Worm (Caenorhabditis elegans): ENCODE results near the gene C14E2.3.

The C14E2.3 gene

DNA sequence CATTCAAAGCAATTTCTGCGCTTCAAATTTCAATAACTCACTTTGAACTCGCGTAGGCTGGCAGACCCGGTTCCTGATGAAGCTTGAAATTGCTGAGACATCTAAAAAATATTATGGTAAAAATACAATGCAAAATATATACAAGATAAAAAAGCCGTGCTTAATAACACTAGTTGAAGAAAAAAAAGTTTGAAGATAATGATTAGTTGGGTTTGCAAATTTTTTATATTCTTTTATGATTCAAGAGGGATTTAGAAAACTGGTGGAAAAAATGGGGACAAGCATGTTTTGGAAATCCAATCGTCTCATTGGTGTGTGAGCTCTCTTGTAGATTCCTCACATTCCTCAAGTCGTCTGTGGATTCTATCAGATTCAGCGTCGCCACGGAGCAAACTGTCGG lies 41.3 kb upstream of the C14E2.3 start, which contains the start of gene ceh-21:
Gene ceh-21 (minus strand): TSS at position 101 of the 400 bp plus-strand sequence.
- TF ChIP-seq blmp-1 (tag; optimal IDR thresholded peaks at IDR 0.05; ENCODE audit: insufficient read depth) (no peak), ZK546.5 (tag; optimal IDR thresholded peaks at IDR 0.05) (no peak), F13H6.1 (tag; optimal IDR thresholded peaks at IDR 0.05) (no peak), mdl-1 (tag; optimal IDR thresholded peaks at IDR 0.05) (no peak), zag-1 (tag; optimal IDR thresholded peaks at IDR 0.05) (no peak), dmd-4 (tag; optimal IDR thresholded peaks at IDR 0.05) (no peak), mbf-1 (tag; optimal IDR thresholded peaks at IDR 0.05) (no peak), gmeb-1 (tag; optimal IDR thresholded peaks at IDR 0.05) (no peak), nhr-77 (tag; optimal IDR thresholded peaks at IDR 0.05) (no peak), ceh-82 (tag; optimal IDR thresholded peaks at IDR 0.05) (no peak), nhr-12 (tag; optimal IDR thresholded peaks at IDR 0.05) (no peak)

DNA sequence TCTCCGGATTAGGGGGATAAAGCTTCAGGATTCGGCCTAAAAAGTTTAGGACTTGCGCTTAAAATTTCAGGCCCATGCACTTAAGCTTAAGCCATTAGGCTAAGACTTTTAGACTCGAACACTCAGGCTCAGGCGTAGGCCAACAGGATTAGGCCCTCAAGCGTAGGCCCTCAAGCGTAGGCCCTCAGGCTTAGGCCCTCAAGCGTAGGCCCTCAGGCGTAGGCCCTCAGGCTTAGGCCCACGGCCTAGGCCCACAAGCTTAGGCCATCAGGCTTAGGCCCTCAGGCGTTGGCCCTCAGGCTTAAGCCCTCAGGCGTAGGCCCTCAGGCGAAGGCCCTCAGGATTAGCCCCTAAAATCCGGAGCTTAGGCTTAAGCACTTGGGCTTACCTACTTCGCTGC lies 39.2 kb upstream of the C14E2.3 start:
- TF ChIP-seq ztf-1 (GFP tag; conservative IDR thresholded peaks at IDR 0.05) (0 out of 2 replicates have a peak, but pooled peaks have one; percentile 57), nhr-6 (tag; optimal IDR thresholded peaks at IDR 0.05) (no peak), mdl-1 (tag; optimal IDR thresholded peaks at IDR 0.05) (no peak)

DNA sequence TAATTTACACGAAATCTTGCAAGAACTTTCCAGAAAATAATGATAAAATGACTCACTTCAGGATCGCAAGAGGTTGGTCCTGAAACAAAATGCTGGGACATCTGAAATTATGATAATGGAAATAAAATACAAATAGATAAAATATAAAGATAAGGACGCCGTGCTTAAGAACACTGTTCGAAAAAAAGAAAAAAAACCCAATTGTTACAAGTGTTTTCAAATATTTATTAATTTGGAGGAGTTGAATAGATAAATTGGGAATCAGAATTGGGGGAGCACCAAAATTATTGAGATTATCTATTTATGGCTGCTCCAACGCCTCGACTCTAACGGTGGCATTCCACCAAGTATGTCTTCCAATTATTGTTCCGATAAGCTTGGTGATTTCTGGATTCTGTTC lies 37.2 kb upstream of the C14E2.3 start, which contains the start of gene ceh-41:
Gene ceh-41 (minus strand): TSS at position 101 of the 400 bp plus-strand sequence.
- no peak for TF ChIP-seq dmd-4 (tag; optimal IDR thresholded peaks at IDR 0.05)
- TF ChIP-seq ceh-16 (tag; optimal IDR thresholded peaks at IDR 0.05) = no peak
- no peak for TF ChIP-seq F13H6.1 (tag; optimal IDR thresholded peaks at IDR 0.05)
- TF ChIP-seq unc-55 (GFP tag; optimal IDR thresholded peaks at IDR 0.05) = no peak
- no peak for TF ChIP-seq peb-1 (tag; optimal IDR thresholded peaks at IDR 0.05)
- no peak for TF ChIP-seq ceh-82 (tag; optimal IDR thresholded peaks at IDR 0.05)
- no peak for TF ChIP-seq lin-11 (tag; optimal IDR thresholded peaks at IDR 0.05)
- TF ChIP-seq nhr-11 (tag; optimal IDR thresholded peaks at IDR 0.05) = no peak
- TF ChIP-seq lin-39 (tag; optimal IDR thresholded peaks at IDR 0.05) = no peak

DNA sequence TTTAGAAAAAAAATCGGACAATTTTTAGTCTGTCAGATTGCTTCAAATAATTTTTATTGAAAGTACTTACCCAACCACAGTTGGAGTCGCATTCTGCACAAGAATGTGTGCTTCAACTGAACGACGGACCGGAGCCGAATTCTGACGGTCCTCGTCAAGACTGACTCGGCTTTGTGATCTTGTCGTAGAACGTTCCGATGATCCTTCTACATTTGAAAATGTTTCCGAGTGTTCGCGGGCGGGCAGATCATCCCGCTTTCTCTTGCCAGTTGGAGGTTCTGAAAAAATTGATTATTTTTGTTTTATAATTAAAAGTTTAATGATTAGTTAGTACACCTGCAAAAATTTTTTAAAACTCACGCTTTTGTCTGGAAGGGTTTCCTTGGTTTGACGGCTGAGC lies 36.3 kb upstream of the C14E2.3 start:
- TF ChIP-seq gmeb-1 (tag; optimal IDR thresholded peaks at IDR 0.05) = no peak
- TF ChIP-seq elt-3 (tag; optimal IDR thresholded peaks at IDR 0.05) = no peak
- TF ChIP-seq unc-39 (tag; optimal IDR thresholded peaks at IDR 0.05) = no peak
- TF ChIP-seq snpc-4 (tag; optimal IDR thresholded peaks at IDR 0.05) = no peak
- TF ChIP-seq ceh-16 (tag; optimal IDR thresholded peaks at IDR 0.05) = no peak
- TF ChIP-seq ama-1 (optimal IDR thresholded peaks at IDR 0.05) = no peak
- no peak for TF ChIP-seq lsy-2 (tag; optimal IDR thresholded peaks at IDR 0.05)
- TF ChIP-seq sma-3 (GFP tag; optimal IDR thresholded peaks at IDR 0.05) = no peak
- TF ChIP-seq R02D3.7 (tag; optimal IDR thresholded peaks at IDR 0.05) = no peak

DNA sequence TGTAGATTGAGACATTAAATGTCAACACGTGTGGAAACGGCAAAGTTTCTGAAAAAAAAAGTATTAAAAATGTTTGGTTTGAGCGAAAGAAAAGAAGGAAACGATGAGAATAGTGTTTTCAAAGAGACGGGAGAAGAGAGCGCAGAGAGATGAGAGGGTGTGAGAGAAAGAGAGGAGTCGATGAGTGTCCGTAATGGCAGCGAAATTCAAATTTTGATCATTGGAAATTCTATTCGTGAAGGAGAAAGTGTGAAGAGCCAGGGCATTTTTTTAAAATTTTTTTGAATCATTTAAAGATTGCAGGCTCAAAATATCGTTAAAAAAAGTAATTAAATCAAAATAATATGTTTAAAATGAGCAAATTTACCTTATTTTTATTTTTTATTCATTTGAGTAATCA lies 34.2 kb upstream of the C14E2.3 start, which contains the start of gene T26C11.4:
Gene T26C11.4 (minus strand): TSS at position 54 of the 400 bp plus-strand sequence.
- TF ChIP-seq nhr-25 (tag; optimal IDR thresholded peaks at IDR 0.05) (no peak), sma-9 (GFP tag; optimal IDR thresholded peaks at IDR 0.05) (no peak), sma-9 (tag; optimal IDR thresholded peaks at IDR 0.05) (no peak), sma-3 (GFP tag; optimal IDR thresholded peaks at IDR 0.05) (peak; percentile 0), mab-5 (tag; optimal IDR thresholded peaks at IDR 0.05) (no peak), fos-1 (tag; optimal IDR thresholded peaks at IDR 0.05) (no peak), C34F6.9 (tag; optimal IDR thresholded peaks at IDR 0.05) (peak; percentile 19), nhr-129 (tag; optimal IDR thresholded peaks at IDR 0.05) (no peak), F13H6.1 (tag; optimal IDR thresholded peaks at IDR 0.05) (peak; percentile 17), snpc-4 (tag; optimal IDR thresholded peaks at IDR 0.05) (no peak), sem-4 (tag; optimal IDR thresholded peaks at IDR 0.05) (no peak), lsy-2 (tag; optimal IDR thresholded peaks at IDR 0.05) (no peak), lin-13 (GFP tag; optimal IDR thresholded peaks at IDR 0.05) (no peak), ZK546.5 (tag; optimal IDR thresholded peaks at IDR 0.05) (no peak), skn-1 (tag; optimal IDR thresholded peaks at IDR 0.05) (no peak), unc-55 (GFP tag; optimal IDR thresholded peaks at IDR 0.05) (peak; percentile 26), zag-1 (tag; optimal IDR thresholded peaks at IDR 0.05) (no peak), nhr-6 (tag; optimal IDR thresholded peaks at IDR 0.05) (no peak), nhr-21 (tag; optimal IDR thresholded peaks at IDR 0.05) (no peak), gmeb-1 (tag; optimal IDR thresholded peaks at IDR 0.05) (peak; percentile 66), dmd-4 (tag; optimal IDR thresholded peaks at IDR 0.05) (no peak), nhr-237 (tag; optimal IDR thresholded peaks at IDR 0.05) (no peak), aly-2 (tag; optimal IDR thresholded peaks at IDR 0.05) (no peak), blmp-1 (tag; optimal IDR thresholded peaks at IDR 0.05; ENCODE audit: insufficient read depth) (no peak)

Measured in whole organism, L2 larva.